ENCODE assay signal across 1 fruit fly cellular context in genomic region chrX:16811213-16811749, dm6.
TF ChIP-seq lines count a peak whose summit lies in the region.

Gene CG4829 (plus strand): TSS chrX:16811699.

TF ChIP-seq in whole organism, embryonic, 481 proteins besides CTCF, POLR2A, EP300 and RAD21 (continued from another document):
- TF ChIP-seq bowl (GFP tag; IDR thresholded peaks at IDR 0.05; lab: Robert Waterston, UW) (peak; percentile 71), Nf-YB (GFP tag; optimal IDR thresholded peaks at IDR 0.05; lab: Kevin White, UChicago) (peak; percentile 62), repo (GFP tag; optimal IDR thresholded peaks at IDR 0.05; lab: Kevin White, UChicago) (peak; percentile 81), tna (GFP tag; IDR thresholded peaks at IDR 0.05; lab: Robert Waterston, UW; ENCODE audit: partially characterized antibody) (no peak), CG1792 (GFP tag; optimal IDR thresholded peaks at IDR 0.05; lab: Kevin White, UChicago) (peak; percentile 76), Opbp (GFP tag; IDR thresholded peaks at IDR 0.05; lab: Robert Waterston, UW; ENCODE audit: partially characterized antibody) (no peak), mirr (GFP tag; optimal IDR thresholded peaks at IDR 0.05; lab: Kevin White, UChicago) (peak; percentile 87), chinmo (GFP tag; IDR thresholded peaks at IDR 0.05; lab: Robert Waterston, UW; ENCODE audit: partially characterized antibody) (no peak), CG4707 (GFP tag; optimal IDR thresholded peaks at IDR 0.05; lab: Kevin White, UChicago) (peak; percentile 74), CG12942 (GFP tag; optimal IDR thresholded peaks at IDR 0.05; lab: Kevin White, UChicago) (peak; percentile 68), sc (optimal IDR thresholded peaks at IDR 0.05; lab: Kevin White, UChicago) (no peak), sc (GFP tag; optimal IDR thresholded peaks at IDR 0.05; lab: Kevin White, UChicago) (peak; percentile 71), fd64A (GFP tag; optimal IDR thresholded peaks at IDR 0.05; lab: Kevin White, UChicago) (peak; percentile 82), Med (GFP tag; lab: Kevin White, UChicago) (peak; percentile 99), trh (GFP tag; optimal IDR thresholded peaks at IDR 0.05; lab: Kevin White, UChicago) (peak; percentile 46), sug (tag; optimal IDR thresholded peaks at IDR 0.05; lab: Kevin White, UChicago) (peak; percentile 82), CG6791 (GFP tag; IDR thresholded peaks at IDR 0.05; lab: Robert Waterston, UW; ENCODE audit: partially characterized antibody) (no peak), gsb (GFP tag; IDR thresholded peaks at IDR 0.05; lab: Robert Waterston, UW) (peak; percentile 77), CG8765 (GFP tag; IDR thresholded peaks at IDR 0.05; lab: Robert Waterston, UW) (0 out of 2 replicates have a peak, but pooled peaks have one; percentile 10), CG18599 (GFP tag; optimal IDR thresholded peaks at IDR 0.05; lab: Kevin White, UChicago) (peak; percentile 87), twi (tag; optimal IDR thresholded peaks at IDR 0.05; lab: Kevin White, UChicago) (peak; percentile 72), eyg (GFP tag; optimal IDR thresholded peaks at IDR 0.05; lab: Kevin White, UChicago) (peak; percentile 86), BEAF-32 (GFP tag; optimal IDR thresholded peaks at IDR 0.05; lab: Kevin White, UChicago) (no peak), Oaz (GFP tag; IDR thresholded peaks at IDR 0.05; lab: Robert Waterston, UW) (peak; percentile 81), amos (GFP tag; IDR thresholded peaks at IDR 0.05; lab: Robert Waterston, UW; ENCODE audit: partially characterized antibody) (no peak), so (GFP tag; IDR thresholded peaks at IDR 0.05; lab: Robert Waterston, UW) (peak; percentile 89), wor (GFP tag; IDR thresholded peaks at IDR 0.05; lab: Robert Waterston, UW) (peak; percentile 67), pho (GFP tag; optimal IDR thresholded peaks at IDR 0.05; lab: Kevin White, UChicago) (peak; percentile 74), unpg (GFP tag; optimal IDR thresholded peaks at IDR 0.05; lab: Kevin White, UChicago) (peak; percentile 92), ci (GFP tag; IDR thresholded peaks at IDR 0.05; lab: Robert Waterston, UW) (peak; percentile 93), CG2875 (GFP tag; optimal IDR thresholded peaks at IDR 0.05; lab: Kevin White, UChicago) (peak; percentile 77)
